Fruit fly (Drosophila melanogaster) whole organism, embryonic: ENCODE data around the gene CG43658.
A peak's percentile ranks its signal among the peaks of the same experiment; 100 is the strongest.

Experiments used
- CG10321 ChIP-seq: fragments of 200-800 bp; sonication (Bioruptor generic); IDR thresholded peaks from 2 replicates; pipeline ENCODE4 v1.3.6; 2022; ENCODE audit warnings: missing biosample characterization, missing genetic modification characterization
- CG10543 ChIP-seq: fragments of 200-800 bp; sonication (Bioruptor generic); optimal IDR thresholded peaks from 3 replicates; lab custom pipeline; 2017; ENCODE audit warnings: missing biosample characterization, mild to moderate bottlenecking, missing genetic modification characterization, moderate library complexity
- CG11085 ChIP-seq: fragments of 200-800 bp; sonication (Bioruptor generic); IDR thresholded peaks from 2 replicates; pipeline ENCODE4 v1.3.6; 2022; ENCODE audit warnings: missing biosample characterization, missing genetic modification characterization
- CG12104 ChIP-seq: fragments of 200-800 bp; sonication (Bioruptor generic); optimal IDR thresholded peaks from 3 replicates; lab custom pipeline; 2016; ENCODE audit warnings: missing biosample characterization, missing genetic modification characterization
- CG12219 ChIP-seq: fragments of 200-800 bp; sonication (Bioruptor generic); optimal IDR thresholded peaks from 3 replicates; lab custom pipeline; 2018; ENCODE audit warnings: missing biosample characterization, mild to moderate bottlenecking, missing genetic modification characterization
- CG12236 ChIP-seq: fragments of 200-800 bp; sonication (Bioruptor generic); optimal IDR thresholded peaks from 2 replicates; lab custom pipeline; 2016; ENCODE audit warnings: missing biosample characterization, missing genetic modification characterization
- CG12391 ChIP-seq: fragments of 200-800 bp; sonication (Bioruptor generic); optimal IDR thresholded peaks from 3 replicates; lab custom pipeline; 2018; ENCODE audit warnings: missing biosample characterization, mild to moderate bottlenecking, missing genetic modification characterization, moderate library complexity
- CG13287 ChIP-seq: fragments of 200-800 bp; sonication (Bioruptor generic); IDR thresholded peaks from 2 replicates; pipeline ENCODE4 v1.3.6; 2022; ENCODE audit warnings: missing biosample characterization, missing genetic modification characterization; ENCODE audit not compliant: partially characterized antibody
- CG15011 ChIP-seq: fragments of 200-800 bp; sonication (Bioruptor generic); optimal IDR thresholded peaks from 3 replicates; lab custom pipeline; 2018; ENCODE audit warnings: missing biosample characterization, mild to moderate bottlenecking, missing genetic modification characterization
- CG17328 ChIP-seq: fragments of 200-800 bp; sonication (Bioruptor generic); IDR thresholded peaks from 2 replicates; pipeline ENCODE4 v1.3.6; 2022; ENCODE audit warnings: missing biosample characterization, missing genetic modification characterization
- CG17359 ChIP-seq: fragments of 200-800 bp; sonication (Bioruptor generic); optimal IDR thresholded peaks from 3 replicates; lab custom pipeline; 2018; ENCODE audit warnings: missing biosample characterization, mild to moderate bottlenecking, missing genetic modification characterization, moderate library complexity
- CG1832 ChIP-seq: fragments of 200-800 bp; sonication (Bioruptor generic); optimal IDR thresholded peaks from 2 replicates; lab custom pipeline; 2017; ENCODE audit warnings: missing biosample characterization, mild to moderate bottlenecking, missing genetic modification characterization, inconsistent platforms
- CG2889 ChIP-seq: fragments of 200-800 bp; sonication (Bioruptor generic); IDR thresholded peaks from 3 replicates; pipeline ENCODE4 v1.3.6; 2022; ENCODE audit warnings: missing biosample characterization, missing genetic modification characterization
- CG30020 ChIP-seq: fragments of 200-800 bp; optimal IDR thresholded peaks from 2 replicates; lab custom pipeline; 2019; ENCODE audit warnings: missing biosample characterization, mild to moderate bottlenecking, missing genetic modification characterization, moderate library complexity
- CG3838 ChIP-seq: fragments of 200-800 bp; sonication (Bioruptor generic); optimal IDR thresholded peaks from 3 replicates; lab custom pipeline; 2016; ENCODE audit warnings: missing biosample characterization, missing genetic modification characterization
- CG4328 ChIP-seq: fragments of 200-800 bp; sonication (Bioruptor generic); optimal IDR thresholded peaks from 3 replicates; lab custom pipeline; 2017; ENCODE audit warnings: missing biosample characterization, missing genetic modification reagents, missing genetic modification characterization
- CG4424 ChIP-seq: fragments of 200-800 bp; sonication (Bioruptor generic); optimal IDR thresholded peaks from 3 replicates; lab custom pipeline; 2016; ENCODE audit warnings: missing biosample characterization, missing genetic modification characterization
- CG7839 ChIP-seq: fragments of 200-800 bp; sonication (Bioruptor generic); optimal IDR thresholded peaks from 3 replicates; lab custom pipeline; 2018; ENCODE audit warnings: missing biosample characterization, mild to moderate bottlenecking, missing genetic modification characterization, moderate library complexity
- CG7928 ChIP-seq: fragments of 200-800 bp; sonication (Bioruptor generic); optimal IDR thresholded peaks from 2 replicates; lab custom pipeline; 2017; ENCODE audit warnings: missing biosample characterization, mild to moderate bottlenecking, missing genetic modification characterization
- CG8281 ChIP-seq: fragments of 200-800 bp; sonication (Bioruptor generic); optimal IDR thresholded peaks from 2 replicates; lab custom pipeline; 2018; ENCODE audit warnings: missing biosample characterization, mild to moderate bottlenecking, missing genetic modification characterization, moderate library complexity
- CG8944 ChIP-seq: fragments of 200-800 bp; sonication (Bioruptor generic); optimal IDR thresholded peaks from 3 replicates; lab custom pipeline; 2016; ENCODE audit warnings: missing biosample characterization, missing genetic modification characterization
- D ChIP-seq, 2 experiments: fragments of 200-800 bp in 1 of 2; fragments of >200 bp in 1 of 2; sonication (Bioruptor generic) in 1 of 2; optimal IDR thresholded peaks; 2 replicates in 1 of 2; 3 replicates in 1 of 2; lab custom pipeline; 2017; ENCODE audit warnings: mild to moderate bottlenecking in 1 of 2, missing biosample characterization in 1 of 2, missing genetic modification characterization in 1 of 2, missing genetic modification reagents in 1 of 2
- Dad ChIP-seq: fragments of 200-800 bp; sonication (Bioruptor generic); optimal IDR thresholded peaks from 3 replicates; lab custom pipeline; 2016; ENCODE audit warnings: missing biosample characterization, missing genetic modification characterization
- Doc3 ChIP-seq: fragments of 200-800 bp; sonication (Bioruptor generic); IDR thresholded peaks from 3 replicates; pipeline ENCODE4 v1.3.6; 2022; ENCODE audit warnings: missing biosample characterization, missing genetic modification characterization; ENCODE audit not compliant: partially characterized antibody
- HLH3B ChIP-seq: fragments of 200-800 bp; sonication (Bioruptor generic); IDR thresholded peaks from 2 replicates; pipeline ENCODE4 v1.3.6; 2022; ENCODE audit warnings: missing biosample characterization, missing genetic modification characterization
- Hey ChIP-seq: fragments of 200-800 bp; sonication (Bioruptor generic); optimal IDR thresholded peaks from 3 replicates; lab custom pipeline; 2018; ENCODE audit warnings: missing biosample characterization, mild to moderate bottlenecking, missing genetic modification characterization
- Jarid2 ChIP-seq: fragments of 200-800 bp; sonication (Bioruptor generic); optimal IDR thresholded peaks from 3 replicates; lab custom pipeline; 2017; ENCODE audit warnings: mild to moderate bottlenecking, missing biosample characterization, missing genetic modification reagents, missing genetic modification characterization
- MESR4 ChIP-seq: fragments of 200-800 bp; sonication (Bioruptor generic); optimal IDR thresholded peaks from 2 replicates; lab custom pipeline; 2018; ENCODE audit warnings: missing biosample characterization, mild to moderate bottlenecking, missing genetic modification characterization, moderate library complexity
- MTF-1 ChIP-seq: fragments of 200-800 bp; sonication (Bioruptor generic); optimal IDR thresholded peaks from 2 replicates; lab custom pipeline; 2018; ENCODE audit warnings: missing biosample characterization, mild to moderate bottlenecking, missing genetic modification characterization, borderline replicate concordance
- NFAT ChIP-seq: fragments of 200-800 bp; sonication (Bioruptor generic); IDR thresholded peaks from 2 replicates; pipeline ENCODE4 v1.3.6; 2022; ENCODE audit warnings: missing biosample characterization, missing genetic modification characterization
- Side ChIP-seq: fragments of 200-800 bp; sonication (Bioruptor generic); optimal IDR thresholded peaks from 2 replicates; lab custom pipeline; 2016; ENCODE audit warnings: missing biosample characterization, missing genetic modification characterization
- aop ChIP-seq: fragments of 200-800 bp; sonication (Bioruptor generic); IDR thresholded peaks from 2 replicates; pipeline ENCODE4 v1.3.6; 2022; ENCODE audit warnings: missing biosample characterization, missing genetic modification characterization
- bigmax ChIP-seq: fragments of 200-800 bp; sonication (Bioruptor generic); optimal IDR thresholded peaks from 2 replicates; lab custom pipeline; 2018; ENCODE audit warnings: missing biosample characterization, mild to moderate bottlenecking, missing genetic modification characterization
- caup ChIP-seq: fragments of 200-800 bp; sonication (Bioruptor generic); optimal IDR thresholded peaks from 3 replicates; lab custom pipeline; 2017; ENCODE audit warnings: missing biosample characterization, mild to moderate bottlenecking, missing genetic modification characterization, moderate library complexity; ENCODE audit not compliant: severe bottlenecking
- corto ChIP-seq: fragments of 200-800 bp; sonication (Bioruptor generic); optimal IDR thresholded peaks from 2 replicates; lab custom pipeline; 2016; ENCODE audit warnings: missing biosample characterization, mild to moderate bottlenecking, missing genetic modification characterization, moderate library complexity
- dan ChIP-seq: fragments of 200-800 bp; sonication (Bioruptor generic); IDR thresholded peaks from 2 replicates; pipeline ENCODE4 v1.3.6; 2022; ENCODE audit warnings: missing biosample characterization, missing genetic modification characterization
- h ChIP-seq: fragments of >200 bp; optimal IDR thresholded peaks from 2 replicates; lab custom pipeline; 2017
- ham ChIP-seq: fragments of 200-800 bp; sonication (Bioruptor generic); IDR thresholded peaks from 2 replicates; pipeline ENCODE4 v1.3.6; 2022; ENCODE audit warnings: missing biosample characterization, missing genetic modification characterization
- hb ChIP-seq: fragments of 200-800 bp; sonication (Bioruptor generic); IDR thresholded peaks from 3 replicates; pipeline ENCODE4 v1.3.6; 2022; ENCODE audit warnings: missing biosample characterization, missing genetic modification characterization; ENCODE audit not compliant: partially characterized antibody
- lmd ChIP-seq: fragments of 200-800 bp; sonication (Bioruptor generic); IDR thresholded peaks from 2 replicates; pipeline ENCODE4 v1.3.6; 2022; ENCODE audit warnings: missing biosample characterization, missing genetic modification characterization
- lov ChIP-seq, 2 experiments: fragments of 200-800 bp in 1 of 2; fragments of >200 bp in 1 of 2; sonication (Bioruptor generic) in 1 of 2; IDR thresholded peaks in 1 of 2; optimal IDR thresholded peaks in 1 of 2; 2 replicates in 1 of 2; 3 replicates in 1 of 2; pipeline versions ENCODE4 v1.3.6 to Lab custom; 2017 to 2022; ENCODE audit warnings: missing biosample characterization in 1 of 2, missing genetic modification characterization in 1 of 2
- mirr ChIP-seq: fragments of 200-800 bp; sonication (Bioruptor generic); optimal IDR thresholded peaks from 3 replicates; lab custom pipeline; 2018; ENCODE audit warnings: missing biosample characterization, mild to moderate bottlenecking, missing genetic modification characterization
- oc ChIP-seq: fragments of 200-800 bp; sonication (Bioruptor generic); optimal IDR thresholded peaks from 2 replicates; lab custom pipeline; 2018; ENCODE audit warnings: missing biosample characterization, mild to moderate bottlenecking, missing genetic modification characterization, moderate library complexity
- p53 ChIP-seq: fragments of 200-800 bp; sonication (Bioruptor generic); optimal IDR thresholded peaks from 2 replicates; lab custom pipeline; 2016; ENCODE audit warnings: missing biosample characterization, missing genetic modification characterization
- run ChIP-seq: fragments of 200-800 bp; sonication (Bioruptor generic); optimal IDR thresholded peaks from 3 replicates; lab custom pipeline; 2018; ENCODE audit warnings: missing biosample characterization, mild to moderate bottlenecking, missing genetic modification characterization
- tio ChIP-seq: fragments of 200-800 bp; sonication (Bioruptor generic); optimal IDR thresholded peaks from 2 replicates; lab custom pipeline; 2017; ENCODE audit warnings: missing biosample characterization, missing genetic modification characterization, inconsistent platforms
- ttk ChIP-seq: fragments of 200-800 bp; sonication (Bioruptor generic); IDR thresholded peaks from 2 replicates; pipeline ENCODE4 v2.1.2; 2022; ENCODE audit warnings: missing biosample characterization, missing genetic modification characterization
- tx ChIP-seq: fragments of 200-800 bp; sonication (Bioruptor generic); optimal IDR thresholded peaks from 2 replicates; lab custom pipeline; 2016; ENCODE audit warnings: missing biosample characterization, missing genetic modification characterization

Gene CG43658

dm6 chrX:17510125-17510903 is 50.7 kb downstream of the CG43658 start (continued):
- TF ChIP-seq CG12391 (tag; lab: Kevin White, UChicago) (peak; percentile 65), CG12219 (GFP tag; lab: Kevin White, UChicago) (peak; percentile 4), Jarid2 (no peak), MTF-1 (no peak), corto (GFP tag; lab: Kevin White, UChicago) (no peak), tio (GFP tag; lab: Kevin White, UChicago) (peak; percentile 42), CG4328 (GFP tag; lab: Kevin White, UChicago) (no peak), hb (GFP tag; lab: Robert Waterston, UW) (no peak), CG17359 (peak; percentile 23), CG3838 (GFP tag; lab: Kevin White, UChicago) (no peak), CG10543 (no peak), CG8281 (tag; lab: Kevin White, UChicago) (no peak), lov (optimal IDR thresholded peaks at IDR 0.05; lab: Kevin White, UChicago) (no peak), lov (GFP tag; IDR thresholded peaks at IDR 0.05; lab: Robert Waterston, UW) (peak; percentile 50; the same call in 1 of the 3 replicates), CG15011 (no peak), CG13287 (GFP tag; lab: Robert Waterston, UW) (no peak), Doc3 (GFP tag; lab: Robert Waterston, UW) (no peak), run (tag; lab: Kevin White, UChicago) (no peak), ttk (peak; percentile 32), CG1832 (GFP tag; lab: Kevin White, UChicago) (no peak), Dad (no peak), CG10321 (GFP tag; lab: Robert Waterston, UW) (no peak), oc (peak; percentile 63), CG4424 (GFP tag; lab: Kevin White, UChicago) (peak; percentile 51), Hey (tag; lab: Kevin White, UChicago) (no peak), bigmax (GFP tag; lab: Kevin White, UChicago) (no peak), CG7839 (tag; lab: Kevin White, UChicago) (peak; percentile 54), CG12104 (GFP tag; lab: Kevin White, UChicago) (no peak), CG2889 (GFP tag; lab: Robert Waterston, UW) (no peak), ham (no peak), NFAT (GFP tag; lab: Robert Waterston, UW) (no peak), CG12236 (GFP tag; lab: Kevin White, UChicago) (no peak), CG17328 (GFP tag; lab: Robert Waterston, UW) (peak; percentile 72), HLH3B (peak; percentile 42; the same call in 1 of the 2 replicates), CG7928 (no peak), dan (peak; percentile 24; the same call in 1 of the 2 replicates), MESR4 (GFP tag; lab: Kevin White, UChicago) (no peak), D (optimal IDR thresholded peaks at IDR 0.05; lab: Kevin White, UChicago) (no peak), D (GFP tag; optimal IDR thresholded peaks at IDR 0.05; lab: Kevin White, UChicago) (peak; percentile 59), CG11085 (0 out of 2 replicates have a peak, but pooled peaks have one; percentile 21), tx (GFP tag; lab: Kevin White, UChicago) (no peak), caup (GFP tag; lab: Kevin White, UChicago) (no peak), CG8944 (GFP tag; lab: Kevin White, UChicago) (peak; percentile 6), aop (GFP tag; lab: Robert Waterston, UW) (no peak), lmd (GFP tag; lab: Robert Waterston, UW) (peak; percentile 48; the same call in 1 of the 2 replicates), Side (GFP tag; lab: Kevin White, UChicago) (peak; percentile 33), p53 (GFP tag; lab: Kevin White, UChicago) (no peak), CG30020 (tag; lab: Kevin White, UChicago) (peak; percentile 43), h (lab: Kevin White, UChicago) (no peak), mirr (GFP tag; lab: Kevin White, UChicago) (no peak)
